Worm (Caenorhabditis elegans) whole organism, L4 larva: ENCODE data around the gene F25E5.2.

Experiments used
- D1046.2 ChIP-seq: fragments of 200-800 bp; sonication (Bioruptor generic); IDR thresholded peaks from 2 replicates; pipeline ENCODE4 v1.3.6; 2022; ENCODE audit warnings: missing genetic modification characterization, missing compliant biosample characterization
- T26A8.4 ChIP-seq: fragments of 200-800 bp; sonication (Bioruptor generic); IDR thresholded peaks from 2 replicates; pipeline ENCODE4 v1.3.6; 2022; ENCODE audit warnings: missing genetic modification characterization, missing compliant biosample characterization
- Y105C5A.15 ChIP-seq: fragments of 200-800 bp; sonication (Bioruptor generic); IDR thresholded peaks from 2 replicates; pipeline ENCODE4 v1.3.6; 2022; ENCODE audit warnings: missing genetic modification characterization, missing compliant biosample characterization
- Y75B8A.6 ChIP-seq: fragments of 200-800 bp; sonication (Bioruptor generic); IDR thresholded peaks from 2 replicates; pipeline ENCODE4 v1.3.6; 2022; ENCODE audit warnings: missing genetic modification reagents, missing genetic modification characterization, missing compliant biosample characterization
- ZK546.5 ChIP-seq, 2 experiments: sonication (generic microtip); optimal IDR thresholded peaks; 2 replicates each; lab custom pipeline; 2017; ENCODE audit warnings: missing biosample characterization in 2 of 2, missing genetic modification characterization in 2 of 2
- aha-1 ChIP-seq: fragments of 150-350 bp; peaks from one replicate; lab custom pipeline; 2014; ENCODE audit warnings: missing biosample characterization, missing genetic modification characterization
- ama-1 ChIP-seq: fragments of 150-350 bp; optimal IDR thresholded peaks from 2 replicates; lab custom pipeline; 2014; ENCODE audit warnings: inconsistent platforms, mixed read lengths
- daf-16 ChIP-seq, 3 experiments: sonication (generic microtip); optimal IDR thresholded peaks; 2 replicates each; lab custom pipeline; 2016 to 2017; ENCODE audit warnings: missing genetic modification characterization in 3 of 3, missing genetic modification reagents in 3 of 3, mild to moderate bottlenecking in 2 of 3, missing compliant biosample characterization in 2 of 3, missing biosample characterization in 1 of 3, moderate library complexity in 1 of 3
- dmd-6 ChIP-seq: fragments of 200-800 bp; sonication (Bioruptor generic); IDR thresholded peaks from 2 replicates; pipeline ENCODE4 v1.3.6; 2022; ENCODE audit warnings: missing genetic modification reagents, missing genetic modification characterization, missing compliant biosample characterization
- dpl-1 ChIP-seq: fragments of 150-350 bp; optimal IDR thresholded peaks from 2 replicates; lab custom pipeline; 2014; ENCODE audit warnings: missing biosample characterization, missing genetic modification reagents, missing genetic modification characterization
- duxl-1 ChIP-seq: sonication (generic microtip); optimal IDR thresholded peaks from 2 replicates; lab custom pipeline; 2016; ENCODE audit warnings: mild to moderate bottlenecking, missing genetic modification characterization, moderate library complexity, missing compliant biosample characterization; ENCODE audit not compliant: poor library complexity
- dve-1 ChIP-seq: sonication (generic microtip); optimal IDR thresholded peaks from 2 replicates; lab custom pipeline; 2017; ENCODE audit warnings: antibody characterized with exemption, mild to moderate bottlenecking, missing genetic modification characterization, missing compliant biosample characterization; ENCODE audit not compliant: insufficient read depth
- hif-1 ChIP-seq, 2 experiments: sonication (generic microtip); optimal IDR thresholded peaks; 2 replicates each; lab custom pipeline; 2016 to 2017; ENCODE audit warnings: missing compliant biosample characterization in 2 of 2, missing genetic modification characterization in 2 of 2, missing genetic modification reagents in 2 of 2, missing genotype in 2 of 2, mild to moderate bottlenecking in 1 of 2
- hlh-11 ChIP-seq: fragments of 200-800 bp; sonication (Bioruptor generic); optimal IDR thresholded peaks from 2 replicates; lab custom pipeline; 2018; ENCODE audit warnings: mild to moderate bottlenecking, missing genetic modification characterization, missing compliant biosample characterization
- hlh-30 ChIP-seq: sonication (generic microtip); optimal IDR thresholded peaks from 2 replicates; lab custom pipeline; 2017; ENCODE audit warnings: antibody characterized with exemption, mild to moderate bottlenecking, missing genetic modification characterization, missing compliant biosample characterization; ENCODE audit not compliant: insufficient read depth
- hmg-1.1 ChIP-seq: fragments of 200-800 bp; sonication (Bioruptor generic); IDR thresholded peaks from 2 replicates; pipeline ENCODE4 v1.3.6; 2022; ENCODE audit warnings: missing genetic modification reagents, missing genetic modification characterization, missing compliant biosample characterization
- lin-13 ChIP-seq: fragments of 150-350 bp; optimal IDR thresholded peaks from 2 replicates; lab custom pipeline; 2014; ENCODE audit warnings: missing biosample characterization, missing genetic modification reagents, missing genetic modification characterization
- lsy-2 ChIP-seq, 2 experiments: fragments of 150-350 bp in 1 of 2; sonication (generic microtip) in 1 of 2; optimal IDR thresholded peaks; 2 replicates each; lab custom pipeline; 2014 to 2017; ENCODE audit warnings: missing biosample characterization in 2 of 2, missing genetic modification characterization in 2 of 2
- mdl-1 ChIP-seq, 2 experiments: fragments of 150-350 bp in 1 of 2; sonication (generic microtip) in 1 of 2; optimal IDR thresholded peaks; 2 replicates each; lab custom pipeline; 2014 to 2017; ENCODE audit warnings: missing biosample characterization in 2 of 2, missing genetic modification characterization in 2 of 2
- mdt-29 ChIP-seq: fragments of 200-800 bp; sonication (Bioruptor generic); IDR thresholded peaks from 2 replicates; pipeline ENCODE4 v1.3.6; 2022; ENCODE audit warnings: missing genetic modification reagents, missing genetic modification characterization, missing compliant biosample characterization
- mep-1 ChIP-seq: fragments of 150-350 bp; sonication (generic microtip); optimal IDR thresholded peaks from 3 replicates; lab custom pipeline; 2014; ENCODE audit warnings: missing biosample characterization, missing genetic modification characterization
- mxl-3 ChIP-seq: fragments of 200-800 bp; sonication (Bioruptor generic); optimal IDR thresholded peaks from 2 replicates; lab custom pipeline; 2018; ENCODE audit warnings: mild to moderate bottlenecking, missing genetic modification characterization, missing compliant biosample characterization
- nhr-102 ChIP-seq: sonication (generic microtip); optimal IDR thresholded peaks from 2 replicates; lab custom pipeline; 2016; ENCODE audit warnings: mild to moderate bottlenecking, missing genetic modification characterization, moderate library complexity, missing compliant biosample characterization
- nhr-11 ChIP-seq: fragments of 150-350 bp; optimal IDR thresholded peaks from 2 replicates; lab custom pipeline; 2014; ENCODE audit warnings: missing biosample characterization, missing genetic modification characterization
- nhr-28 ChIP-seq: fragments of 150-350 bp; optimal IDR thresholded peaks from 2 replicates; lab custom pipeline; 2014; ENCODE audit warnings: missing biosample characterization, missing genetic modification characterization
- nhr-41 ChIP-seq: fragments of 200-800 bp; sonication (Bioruptor generic); IDR thresholded peaks from 2 replicates; pipeline ENCODE4 v1.3.6; 2022; ENCODE audit warnings: missing genetic modification reagents, missing genetic modification characterization, missing compliant biosample characterization
- nhr-6 ChIP-seq: fragments of 150-350 bp; optimal IDR thresholded peaks from 2 replicates; lab custom pipeline; 2014; ENCODE audit warnings: missing biosample characterization, missing genetic modification characterization
- nhr-76 ChIP-seq: fragments of 150-350 bp; optimal IDR thresholded peaks from 2 replicates; lab custom pipeline; 2014; ENCODE audit warnings: missing biosample characterization, missing genetic modification characterization
- nhr-77 ChIP-seq: fragments of 150-350 bp; optimal IDR thresholded peaks from 2 replicates; lab custom pipeline; 2014; ENCODE audit warnings: missing biosample characterization, missing genetic modification characterization
- tra-1 ChIP-seq: fragments of 200-800 bp; sonication (Bioruptor generic); IDR thresholded peaks from 2 replicates; pipeline ENCODE4 v1.3.6; 2022; ENCODE audit warnings: missing genetic modification reagents, missing genetic modification characterization, missing compliant biosample characterization
- unc-62 ChIP-seq, 3 experiments: fragments of 150-350 bp in 1 of 3; sonication (generic microtip); optimal IDR thresholded peaks in 2 of 3; peaks in 1 of 3; 1 replicate in 1 of 3; 2 replicates in 2 of 3; lab custom pipeline; 2014 to 2017; ENCODE audit warnings: missing biosample characterization in 3 of 3, missing genetic modification characterization in 3 of 3, missing genetic modification reagents in 3 of 3, missing genotype in 1 of 3
- zfp-3 ChIP-seq: fragments of 200-800 bp; sonication (Bioruptor generic); conservative IDR thresholded peaks from 2 replicates; pipeline ENCODE4 v1.3.6; 2022; ENCODE audit warnings: missing genetic modification reagents, missing genetic modification characterization, missing compliant biosample characterization

F25E5.2 gene

ce11 chrV:7434805-7435363, 20.2 kb upstream of the F25E5.2 start (continued):
- TF ChIP-seq ZK546.5 (tag; optimal IDR thresholded peaks at IDR 0.05; lab: Kevin White, UChicago) (no peak), zfp-3 (GFP tag; lab: Robert Waterston, UW) (0 out of 2 replicates have a peak, but pooled peaks have one; percentile 28), ama-1 (peak; percentile 78), nhr-11 (tag; lab: Kevin White, UChicago) (peak; percentile 32), lsy-2 (tag; optimal IDR thresholded peaks at IDR 0.05; lab: Kevin White, UChicago) (peak in 1 of 2 experiments; percentile 68), dpl-1 (GFP tag; lab: Kevin White, UChicago) (peak; percentile 24), nhr-77 (tag; lab: Kevin White, UChicago) (peak; percentile 52), hif-1 (tag; optimal IDR thresholded peaks at IDR 0.05; lab: Kevin White, UChicago) (peak in 1 of 2 experiments; percentile 10), aha-1 (tag; lab: Kevin White, UChicago) (no peak)

DNA sequence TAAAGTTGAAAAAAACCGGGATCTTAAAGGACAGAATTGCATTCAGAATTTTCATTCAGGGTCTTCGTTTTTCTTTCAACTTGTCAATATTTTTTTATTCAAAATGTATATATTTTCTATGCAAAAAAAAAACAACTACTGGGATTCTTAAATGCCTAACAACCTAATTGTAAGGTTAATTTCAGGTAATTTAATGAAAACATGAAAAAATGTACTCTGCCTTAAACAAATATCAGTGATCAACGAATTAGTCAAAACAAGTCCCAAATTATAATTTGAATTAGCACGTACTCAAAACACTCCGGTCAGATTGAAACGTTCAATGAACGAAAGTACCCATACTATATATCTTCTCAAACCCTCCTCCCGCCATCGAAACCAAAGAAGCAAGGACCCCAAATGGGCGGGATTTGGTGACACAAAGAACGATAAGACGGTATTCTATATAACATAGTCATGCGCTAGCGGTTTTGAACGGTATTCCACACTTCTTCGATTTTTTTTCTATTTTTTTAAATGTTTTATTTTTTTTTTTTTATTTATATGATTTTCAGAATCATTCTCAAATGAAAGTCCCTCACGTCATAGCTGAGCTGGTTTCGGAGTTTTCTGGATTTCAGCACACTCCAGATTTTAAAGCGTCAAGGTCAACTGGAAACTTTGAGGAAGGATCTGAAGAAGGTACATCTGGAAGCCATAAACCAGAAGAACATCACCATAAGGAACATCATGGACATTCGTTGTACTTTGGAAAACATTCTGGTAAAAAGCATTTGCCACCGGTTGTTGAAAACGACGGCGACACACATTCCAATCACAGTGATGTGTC, 19.5 kb upstream of the F25E5.2 start, which contains the start of the genes ddo-2 and F25E5.8:
TSS of gene ddo-2 (minus strand) at position 330 of the 829 bp plus-strand sequence.
TSS of gene F25E5.8 (plus strand) at position 555 of the 829 bp plus-strand sequence.
- TF ChIP-seq nhr-28 (tag; lab: Kevin White, UChicago): peak; percentile 55
- TF ChIP-seq daf-16 (GFP tag; optimal IDR thresholded peaks at IDR 0.05; lab: Kevin White, UChicago): no peak
- TF ChIP-seq daf-16 (tag; optimal IDR thresholded peaks at IDR 0.05; lab: Kevin White, UChicago): no peak
- no peak for TF ChIP-seq nhr-76 (tag; lab: Kevin White, UChicago)
- no peak for TF ChIP-seq mdt-29 (GFP tag; lab: Robert Waterston, UW)
- TF ChIP-seq hmg-1.1 (GFP tag; lab: Robert Waterston, UW): 0 out of 2 replicates have a peak, but pooled peaks have one; percentile 28
- peak; percentile 33 for TF ChIP-seq hlh-30 (tag; lab: Kevin White, UChicago)
- peak in 1 of 2 experiments; percentile 41 for TF ChIP-seq hif-1 (tag; optimal IDR thresholded peaks at IDR 0.05; lab: Kevin White, UChicago)
- TF ChIP-seq dmd-6: no peak
- TF ChIP-seq aha-1 (tag; lab: Kevin White, UChicago): peak; percentile 97
- TF ChIP-seq mdl-1 (tag; optimal IDR thresholded peaks at IDR 0.05; lab: Kevin White, UChicago): peak in 1 of 2 experiments; percentile 3
- TF ChIP-seq dve-1 (tag; lab: Kevin White, UChicago): peak; percentile 15
- TF ChIP-seq ama-1: peak; percentile 74
- TF ChIP-seq tra-1 (GFP tag; lab: Robert Waterston, UW): no peak
- TF ChIP-seq zfp-3 (GFP tag; lab: Robert Waterston, UW): 0 out of 2 replicates have a peak, but pooled peaks have one; percentile 22

- TF ChIP-seq nhr-41 (GFP tag; lab: Robert Waterston, UW) (no peak), ama-1 (no peak), aha-1 (tag; lab: Kevin White, UChicago) (peak; percentile 90)
These were observed 18.6 kb upstream of the F25E5.2 start for ce11 chrV:7436509-7436908.

DNA sequence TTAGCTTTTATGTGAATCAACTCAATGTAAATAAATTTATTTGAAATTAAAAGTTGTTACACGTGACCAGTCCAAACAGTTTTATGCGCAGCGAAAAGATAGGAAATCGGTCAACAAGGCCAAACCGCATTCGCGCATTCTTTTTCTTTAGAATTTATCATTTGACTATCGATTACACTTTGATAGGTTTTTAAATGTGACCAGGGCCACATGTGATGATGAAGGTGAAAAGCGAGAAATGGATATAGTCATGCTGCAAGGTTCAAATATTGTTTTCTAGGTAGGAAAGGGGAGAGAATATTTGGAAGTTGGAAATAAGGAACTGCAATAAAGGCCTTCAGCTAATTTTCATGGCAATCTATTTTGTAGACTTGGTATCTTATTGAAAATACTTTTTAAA, 18.2 kb upstream of the F25E5.2 start:
- TF ChIP-seq nhr-6 (no peak), lsy-2 (tag; optimal IDR thresholded peaks at IDR 0.05; lab: Kevin White, UChicago) (peak in 1 of 2 experiments; percentile 41), nhr-102 (tag; lab: Kevin White, UChicago) (peak; percentile 1), aha-1 (tag; lab: Kevin White, UChicago) (peak; percentile 66), nhr-28 (tag; lab: Kevin White, UChicago) (peak; percentile 64), dve-1 (tag; lab: Kevin White, UChicago) (peak; percentile 34), Y75B8A.6 (0 out of 2 replicates have a peak, but pooled peaks have one; percentile 44), mxl-3 (peak; percentile 34), dpl-1 (GFP tag; lab: Kevin White, UChicago) (peak; percentile 4), duxl-1 (tag; lab: Kevin White, UChicago) (peak; percentile 13), mdl-1 (tag; optimal IDR thresholded peaks at IDR 0.05; lab: Kevin White, UChicago) (peak; percentile 8 to 73), nhr-77 (tag; lab: Kevin White, UChicago) (no peak), hlh-11 (peak; percentile 73), mdt-29 (GFP tag; lab: Robert Waterston, UW) (0 out of 2 replicates have a peak, but pooled peaks have one; percentile 7), mep-1 (tag; lab: Kevin White, UChicago) (peak; percentile 50), unc-62 (GFP tag; optimal IDR thresholded peaks at IDR 0.05 in 1 of 2; lab: Kevin White, UChicago) (peak in 1 of 2 experiments; percentile 8), unc-62 (tag; optimal IDR thresholded peaks at IDR 0.05; lab: Kevin White, UChicago) (no peak), ama-1 (peak; percentile 91), zfp-3 (GFP tag; lab: Robert Waterston, UW) (peak; percentile 63; the same call in 1 of the 2 replicates), hlh-30 (tag; lab: Kevin White, UChicago) (peak; percentile 84), T26A8.4 (GFP tag; lab: Robert Waterston, UW) (no peak), lin-13 (GFP tag; lab: Kevin White, UChicago) (no peak), Y105C5A.15 (GFP tag; lab: Robert Waterston, UW) (no peak), D1046.2 (no peak)
